Fruit fly (Drosophila melanogaster) whole organism, embryonic: ENCODE results near the gene CG31174.

ENCODE experiments used
- Atf6 ChIP-seq: fragments of 200-800 bp; sonication (Bioruptor generic); IDR thresholded peaks from 2 replicates; pipeline ENCODE4 v1.3.6; 2022; ENCODE audit warnings: missing biosample characterization, missing genetic modification characterization
- Awh ChIP-seq: fragments of 200-800 bp; sonication (Bioruptor generic); IDR thresholded peaks from 2 replicates; pipeline ENCODE4, ENCODE4 v1.3.6; 2022; ENCODE audit warnings: missing biosample characterization, missing genetic modification characterization
- CG10979 ChIP-seq: fragments of 200-800 bp; sonication (Bioruptor generic); optimal IDR thresholded peaks from 2 replicates; lab custom pipeline; 2018; ENCODE audit warnings: missing biosample characterization, mild to moderate bottlenecking, missing genetic modification characterization, moderate library complexity
- CG13775 ChIP-seq: fragments of 200-800 bp; sonication (Bioruptor generic); optimal IDR thresholded peaks from 3 replicates; lab custom pipeline; 2017; ENCODE audit warnings: missing biosample characterization, mild to moderate bottlenecking, missing genetic modification characterization
- CG14050 ChIP-seq: fragments of 200-800 bp; sonication (Bioruptor generic); IDR thresholded peaks from 3 replicates; pipeline ENCODE4 v1.3.6; 2022; ENCODE audit warnings: missing biosample characterization, missing genetic modification characterization
- CG14441 ChIP-seq: fragments of 200-800 bp; sonication (Bioruptor generic); IDR thresholded peaks from 2 replicates; pipeline ENCODE4 v1.3.6; 2022; ENCODE audit warnings: missing biosample characterization, missing genetic modification characterization
- CG14860 ChIP-seq: fragments of 200-800 bp; sonication (Bioruptor generic); IDR thresholded peaks from 3 replicates; pipeline ENCODE4 v1.3.6; 2022; ENCODE audit warnings: missing biosample characterization, missing genetic modification characterization; ENCODE audit not compliant: partially characterized antibody
- CG1529 ChIP-seq: fragments of 200-800 bp; sonication (Bioruptor generic); optimal IDR thresholded peaks from 3 replicates; lab custom pipeline; 2018; ENCODE audit warnings: missing biosample characterization, missing genetic modification characterization
- CG15696 ChIP-seq: fragments of 200-800 bp; sonication (Bioruptor generic); optimal IDR thresholded peaks from 2 replicates; lab custom pipeline; 2019; ENCODE audit warnings: missing biosample characterization, mild to moderate bottlenecking, missing genetic modification characterization, moderate library complexity
- CG1602 ChIP-seq: fragments of 200-800 bp; sonication (Bioruptor generic); optimal IDR thresholded peaks from 3 replicates; lab custom pipeline; 2016; ENCODE audit warnings: missing biosample characterization, missing genetic modification characterization
- CG17568 ChIP-seq: fragments of 200-800 bp; sonication (Bioruptor generic); optimal IDR thresholded peaks from 2 replicates; lab custom pipeline; 2018; ENCODE audit warnings: missing biosample characterization, mild to moderate bottlenecking, missing genetic modification characterization, moderate library complexity
- CG1792 ChIP-seq: fragments of 200-800 bp; sonication (Bioruptor generic); optimal IDR thresholded peaks from 2 replicates; lab custom pipeline; 2016; ENCODE audit warnings: missing biosample characterization, missing genetic modification characterization
- CG1832 ChIP-seq: fragments of 200-800 bp; sonication (Bioruptor generic); optimal IDR thresholded peaks from 2 replicates; lab custom pipeline; 2017; ENCODE audit warnings: missing biosample characterization, mild to moderate bottlenecking, missing genetic modification characterization, inconsistent platforms
- CG18764 ChIP-seq: fragments of 200-800 bp; sonication (Bioruptor generic); optimal IDR thresholded peaks from 3 replicates; lab custom pipeline; 2016; ENCODE audit warnings: missing biosample characterization, missing genetic modification characterization
- CG2129 ChIP-seq: fragments of 200-800 bp; sonication (Bioruptor generic); IDR thresholded peaks from 2 replicates; pipeline ENCODE4 v1.3.6; 2022; ENCODE audit warnings: missing biosample characterization, missing genetic modification characterization; ENCODE audit not compliant: partially characterized antibody
- CG30403 ChIP-seq: fragments of 200-800 bp; sonication (Bioruptor generic); optimal IDR thresholded peaks from 3 replicates; lab custom pipeline; 2016; ENCODE audit warnings: missing biosample characterization, missing genetic modification characterization
- CG3163 ChIP-seq: fragments of 200-800 bp; sonication (Bioruptor generic); optimal IDR thresholded peaks from 3 replicates; lab custom pipeline; 2016; ENCODE audit warnings: missing biosample characterization, missing genetic modification characterization
- CG32532 ChIP-seq: fragments of 200-800 bp; sonication (Bioruptor generic); IDR thresholded peaks from 2 replicates; pipeline ENCODE4 v1.3.6; 2022; ENCODE audit warnings: missing biosample characterization, missing genetic modification characterization
- CG33213 ChIP-seq: fragments of 200-800 bp; sonication (Bioruptor generic); optimal IDR thresholded peaks from 3 replicates; lab custom pipeline; 2016; ENCODE audit warnings: missing biosample characterization, missing genetic modification characterization
- CG4617 ChIP-seq: fragments of 200-800 bp; sonication (Bioruptor generic); optimal IDR thresholded peaks from 3 replicates; lab custom pipeline; 2016; ENCODE audit warnings: missing biosample characterization, missing genetic modification characterization, borderline replicate concordance
- CG5180 ChIP-seq: fragments of 200-800 bp; sonication (Bioruptor generic); optimal IDR thresholded peaks from 3 replicates; lab custom pipeline; 2017; ENCODE audit warnings: missing biosample characterization, missing genetic modification characterization, mild to moderate bottlenecking, moderate library complexity, missing genetic modification reagents
- CG6689 ChIP-seq: fragments of 200-800 bp; sonication (Bioruptor generic); IDR thresholded peaks from 2 replicates; pipeline ENCODE4 v1.3.6; 2022; ENCODE audit warnings: missing biosample characterization, missing genetic modification characterization
- CG6765 ChIP-seq: fragments of 200-800 bp; sonication (Bioruptor generic); optimal IDR thresholded peaks from 3 replicates; lab custom pipeline; 2017; ENCODE audit warnings: missing biosample characterization, mild to moderate bottlenecking, missing genetic modification characterization
- CG8388 ChIP-seq: fragments of 200-800 bp; sonication (Bioruptor generic); optimal IDR thresholded peaks from 2 replicates; lab custom pipeline; 2019; ENCODE audit warnings: missing biosample characterization, mild to moderate bottlenecking, missing genetic modification characterization, moderate library complexity
- CG9797 ChIP-seq: fragments of 200-800 bp; sonication (Bioruptor generic); optimal IDR thresholded peaks from 3 replicates; lab custom pipeline; 2018; ENCODE audit warnings: missing biosample characterization, mild to moderate bottlenecking, missing genetic modification characterization
- CG9876 ChIP-seq: fragments of 200-800 bp; sonication (Bioruptor generic); optimal IDR thresholded peaks from 2 replicates; lab custom pipeline; 2016; ENCODE audit warnings: missing biosample characterization, missing genetic modification characterization
- H2.0 ChIP-seq: fragments of 200-800 bp; sonication (Bioruptor generic); IDR thresholded peaks from 2 replicates; pipeline ENCODE4 v1.3.6; 2022; ENCODE audit warnings: missing biosample characterization, missing genetic modification characterization
- Hmr ChIP-seq: fragments of 200-800 bp; sonication (Bioruptor generic); optimal IDR thresholded peaks from 3 replicates; lab custom pipeline; 2017; ENCODE audit warnings: mild to moderate bottlenecking, missing biosample characterization, missing genetic modification reagents, missing genetic modification characterization
- Hr51 ChIP-seq, 2 experiments: fragments of 200-800 bp; sonication (Bioruptor generic); optimal IDR thresholded peaks; 2 replicates in 1 of 2; 3 replicates in 1 of 2; lab custom pipeline; 2016 to 2018; ENCODE audit warnings: missing biosample characterization in 2 of 2, missing genetic modification characterization in 2 of 2, mild to moderate bottlenecking in 1 of 2, moderate library complexity in 1 of 2
- Opbp ChIP-seq: fragments of 200-800 bp; sonication (Bioruptor generic); IDR thresholded peaks from 3 replicates; pipeline ENCODE4 v1.3.6; 2022; ENCODE audit warnings: missing biosample characterization, missing genetic modification characterization; ENCODE audit not compliant: partially characterized antibody
- aop ChIP-seq: fragments of 200-800 bp; sonication (Bioruptor generic); IDR thresholded peaks from 2 replicates; pipeline ENCODE4 v1.3.6; 2022; ENCODE audit warnings: missing biosample characterization, missing genetic modification characterization
- ara ChIP-seq: fragments of 200-800 bp; sonication (Bioruptor generic); IDR thresholded peaks from 2 replicates; pipeline ENCODE4 v1.3.6; 2022; ENCODE audit warnings: missing biosample characterization, missing genetic modification characterization
- bab2 ChIP-seq: fragments of 200-800 bp; sonication (Bioruptor generic); optimal IDR thresholded peaks from 2 replicates; lab custom pipeline; 2016; ENCODE audit warnings: missing biosample characterization, missing genetic modification characterization
- bowl ChIP-seq: fragments of 200-800 bp; sonication (Bioruptor generic); IDR thresholded peaks from 2 replicates; pipeline ENCODE4 v1.3.6; 2022; ENCODE audit warnings: missing biosample characterization, missing genetic modification characterization
- dan ChIP-seq: fragments of 200-800 bp; sonication (Bioruptor generic); IDR thresholded peaks from 2 replicates; pipeline ENCODE4 v1.3.6; 2022; ENCODE audit warnings: missing biosample characterization, missing genetic modification characterization
- ewg ChIP-seq: fragments of 200-800 bp; sonication (Bioruptor generic); optimal IDR thresholded peaks from 3 replicates; lab custom pipeline; 2017; ENCODE audit warnings: mild to moderate bottlenecking, missing biosample characterization, missing genetic modification reagents, missing genetic modification characterization
- hth ChIP-seq: fragments of >200 bp; optimal IDR thresholded peaks from 2 replicates; lab custom pipeline; 2017; ENCODE audit warnings: inconsistent platforms
- ken ChIP-seq: fragments of 200-800 bp; sonication (Bioruptor generic); IDR thresholded peaks from 3 replicates; pipeline ENCODE4 v1.3.6; 2022; ENCODE audit warnings: missing biosample characterization, missing genetic modification characterization
- lmd ChIP-seq: fragments of 200-800 bp; sonication (Bioruptor generic); IDR thresholded peaks from 2 replicates; pipeline ENCODE4 v1.3.6; 2022; ENCODE audit warnings: missing biosample characterization, missing genetic modification characterization
- mld ChIP-seq: fragments of 200-800 bp; sonication (Bioruptor generic); IDR thresholded peaks from 3 replicates; pipeline ENCODE4 v1.3.6; 2022; ENCODE audit warnings: missing biosample characterization, missing genetic modification characterization; ENCODE audit not compliant: partially characterized antibody
- nau ChIP-seq: fragments of 200-800 bp; sonication (Bioruptor generic); optimal IDR thresholded peaks from 3 replicates; lab custom pipeline; 2017; ENCODE audit warnings: missing biosample characterization, mild to moderate bottlenecking, missing genetic modification characterization, missing genetic modification reagents
- nom ChIP-seq: fragments of 200-800 bp; sonication (Bioruptor generic); optimal IDR thresholded peaks from 2 replicates; lab custom pipeline; 2017; ENCODE audit warnings: missing biosample characterization, missing genetic modification characterization, mild to moderate bottlenecking, moderate library complexity, missing genetic modification reagents
- pb ChIP-seq: fragments of 200-800 bp; sonication (Bioruptor generic); optimal IDR thresholded peaks from 3 replicates; lab custom pipeline; 2016; ENCODE audit warnings: missing biosample characterization, missing genetic modification characterization
- schlank ChIP-seq: fragments of 200-800 bp; sonication (Bioruptor generic); optimal IDR thresholded peaks from 2 replicates; lab custom pipeline; 2018; ENCODE audit warnings: missing biosample characterization, mild to moderate bottlenecking, missing genetic modification characterization
- sens-2 ChIP-seq: fragments of 200-800 bp; sonication (Bioruptor generic); IDR thresholded peaks from 2 replicates; pipeline ENCODE4 v1.3.6; 2022; ENCODE audit warnings: missing biosample characterization, missing genetic modification characterization
- slbo ChIP-seq: fragments of 200-800 bp; sonication (Bioruptor generic); IDR thresholded peaks from 2 replicates; pipeline ENCODE4 v1.3.6; 2022; ENCODE audit warnings: missing biosample characterization, missing genetic modification characterization
- sr ChIP-seq: fragments of 200-800 bp; sonication (Bioruptor generic); IDR thresholded peaks from 3 replicates; pipeline ENCODE4 v1.3.6; 2022; ENCODE audit warnings: missing biosample characterization, missing genetic modification characterization
- twi ChIP-seq: fragments of 200-800 bp; optimal IDR thresholded peaks from 2 replicates; lab custom pipeline; 2019; ENCODE audit warnings: missing biosample characterization, mild to moderate bottlenecking, missing genetic modification characterization, moderate library complexity
- z ChIP-seq: fragments of 200-800 bp; sonication (Bioruptor generic); IDR thresholded peaks from 3 replicates; pipeline ENCODE4 v1.3.6; 2022; ENCODE audit warnings: missing biosample characterization, missing genetic modification characterization

The CG31174 gene

dm6 chr3R:21821684-21822561 lies 47.4 kb downstream of the CG31174 start (continued):
- TF ChIP-seq aop, result no peak
- no peak for TF ChIP-seq bowl (GFP tag; lab: Robert Waterston, UW)
- no peak for TF ChIP-seq mld (GFP tag; lab: Robert Waterston, UW)
- TF ChIP-seq CG30403, result no peak
- TF ChIP-seq CG14860, result 0 out of 3 replicates have a peak, but pooled peaks have one; percentile 7
- TF ChIP-seq slbo (GFP tag; lab: Robert Waterston, UW), result 0 out of 2 replicates have a peak, but pooled peaks have one; percentile 2
- peak; percentile 39 for TF ChIP-seq nom
- no peak for TF ChIP-seq CG9876
- TF ChIP-seq sr (GFP tag; lab: Robert Waterston, UW), result peak; percentile 32; the same call in 1 of the 3 replicates
- TF ChIP-seq hth (lab: Kevin White, UChicago), result no peak
- no peak for TF ChIP-seq CG4617 (GFP tag; lab: Kevin White, UChicago)
- no peak for TF ChIP-seq CG1602 (GFP tag; lab: Kevin White, UChicago)
- TF ChIP-seq schlank (tag; lab: Kevin White, UChicago), result no peak
- no peak for TF ChIP-seq Awh (GFP tag; lab: Robert Waterston, UW)
- TF ChIP-seq CG15696 (tag; lab: Kevin White, UChicago), result no peak
- no peak for TF ChIP-seq CG33213 (GFP tag; lab: Kevin White, UChicago)
- no peak for TF ChIP-seq CG9797
- no peak for TF ChIP-seq CG1792 (GFP tag; lab: Kevin White, UChicago)
- peak; percentile 92 for TF ChIP-seq ewg (GFP tag; lab: Kevin White, UChicago)
- no peak for TF ChIP-seq CG14050
- no peak for TF ChIP-seq CG14441 (GFP tag; lab: Robert Waterston, UW)
- peak; percentile 38 for TF ChIP-seq CG1832 (GFP tag; lab: Kevin White, UChicago)
- TF ChIP-seq CG18764, result no peak
- TF ChIP-seq Hmr, result no peak
- no peak for TF ChIP-seq CG2129 (GFP tag; lab: Robert Waterston, UW)
- TF ChIP-seq CG5180 (GFP tag; lab: Kevin White, UChicago), result no peak
- TF ChIP-seq Opbp (GFP tag; lab: Robert Waterston, UW), result 0 out of 3 replicates have a peak, but pooled peaks have one; percentile 9
- TF ChIP-seq z (GFP tag; lab: Robert Waterston, UW), result no peak
- no peak for TF ChIP-seq H2.0 (GFP tag; lab: Robert Waterston, UW)
- TF ChIP-seq nau (GFP tag; lab: Kevin White, UChicago), result peak; percentile 11
- TF ChIP-seq CG3163, result no peak
- TF ChIP-seq twi (tag; lab: Kevin White, UChicago), result no peak
- TF ChIP-seq pb (GFP tag; lab: Kevin White, UChicago), result no peak
- peak; percentile 37 for TF ChIP-seq CG10979 (tag; lab: Kevin White, UChicago)
- no peak for TF ChIP-seq CG8388 (GFP tag; lab: Kevin White, UChicago)
- TF ChIP-seq CG1529 (GFP tag; lab: Kevin White, UChicago), result no peak
- no peak for TF ChIP-seq ken (GFP tag; lab: Robert Waterston, UW)
- 0 out of 2 replicates have a peak, but pooled peaks have one; percentile 20 for TF ChIP-seq Atf6
- TF ChIP-seq bab2 (GFP tag; lab: Kevin White, UChicago), result no peak
- TF ChIP-seq CG32532 (GFP tag; lab: Robert Waterston, UW), result no peak
- no peak for TF ChIP-seq Hr51 (GFP tag; optimal IDR thresholded peaks at IDR 0.05; lab: Kevin White, UChicago)
- TF ChIP-seq dan (GFP tag; lab: Robert Waterston, UW), result no peak
- TF ChIP-seq lmd, result no peak
- TF ChIP-seq sens-2 (GFP tag; lab: Robert Waterston, UW), result 0 out of 2 replicates have a peak, but pooled peaks have one; percentile 28
- no peak for TF ChIP-seq CG13775
- TF ChIP-seq ara (GFP tag; lab: Robert Waterston, UW), result no peak
- TF ChIP-seq CG6689, result no peak
- TF ChIP-seq CG17568 (GFP tag; lab: Kevin White, UChicago), result no peak
- no peak for TF ChIP-seq CG6765
